Worm (Caenorhabditis elegans) whole organism, L3 larva: ENCODE data around the gene wrt-1.

Source experiments
- R02D3.7 ChIP-seq: fragments of 150-350 bp; optimal IDR thresholded peaks from 2 replicates; lab custom pipeline; 2014; ENCODE audit warnings: missing biosample characterization, missing genetic modification characterization
- ZK546.5 ChIP-seq: sonication (generic microtip); optimal IDR thresholded peaks from 2 replicates; lab custom pipeline; 2017; ENCODE audit warnings: missing biosample characterization, missing genetic modification characterization
- aly-2 ChIP-seq: fragments of 150-350 bp; optimal IDR thresholded peaks from 2 replicates; lab custom pipeline; 2014; ENCODE audit warnings: missing biosample characterization, missing genetic modification characterization
- ama-1 ChIP-seq: fragments of 150-350 bp; optimal IDR thresholded peaks from 2 replicates; lab custom pipeline; 2018
- ceh-28 ChIP-seq: fragments of 150-350 bp; optimal IDR thresholded peaks from 2 replicates; lab custom pipeline; 2014; ENCODE audit warnings: missing biosample characterization, missing genetic modification reagents, missing genetic modification characterization
- ceh-82 ChIP-seq: fragments of 150-350 bp; optimal IDR thresholded peaks from 2 replicates; lab custom pipeline; 2014; ENCODE audit warnings: missing biosample characterization, missing genetic modification characterization
- ceh-9 ChIP-seq: sonication (generic microtip); optimal IDR thresholded peaks from 2 replicates; lab custom pipeline; 2018; ENCODE audit warnings: missing biosample characterization, missing genetic modification characterization
- daf-12 ChIP-seq: fragments of 150-350 bp; optimal IDR thresholded peaks from 2 replicates; lab custom pipeline; 2014; ENCODE audit warnings: missing biosample characterization, missing genetic modification reagents, missing genetic modification characterization
- egl-5 ChIP-seq: fragments of 150-350 bp; optimal IDR thresholded peaks from 2 replicates; lab custom pipeline; 2017; ENCODE audit warnings: missing biosample characterization, missing genetic modification reagents, missing genetic modification characterization, inconsistent platforms
- elt-1 ChIP-seq: fragments of 150-350 bp; optimal IDR thresholded peaks from 2 replicates; lab custom pipeline; 2014; ENCODE audit warnings: missing biosample characterization, missing genetic modification characterization
- elt-3 ChIP-seq, 3 experiments: fragments of 150-350 bp in 1 of 3; sonication (generic microtip) in 2 of 3; optimal IDR thresholded peaks; 2 replicates in 2 of 3; 4 replicates in 1 of 3; lab custom pipeline; 2014 to 2017; ENCODE audit warnings: missing biosample characterization in 3 of 3, missing genetic modification characterization in 3 of 3
- eor-1 ChIP-seq, 2 experiments: fragments of 150-350 bp; optimal IDR thresholded peaks; 2 replicates each; lab custom pipeline; 2014 to 2018; ENCODE audit warnings: missing biosample characterization in 2 of 2, missing genetic modification characterization in 2 of 2
- fkh-10 ChIP-seq: sonication (generic microtip); optimal IDR thresholded peaks from 2 replicates; lab custom pipeline; 2017; ENCODE audit warnings: missing biosample characterization, missing genetic modification reagents, missing genetic modification characterization
- fkh-2 ChIP-seq: fragments of 150-350 bp; optimal IDR thresholded peaks from 2 replicates; lab custom pipeline; 2014; ENCODE audit warnings: missing biosample characterization, missing genetic modification reagents, missing genetic modification characterization
- fos-1 ChIP-seq: fragments of 150-350 bp; optimal IDR thresholded peaks from 2 replicates; lab custom pipeline; 2014; ENCODE audit warnings: missing biosample characterization, missing genetic modification characterization
- hmg-11 ChIP-seq: sonication (generic microtip); optimal IDR thresholded peaks from 2 replicates; lab custom pipeline; 2016; ENCODE audit warnings: missing genetic modification characterization, missing compliant biosample characterization
- jun-1 ChIP-seq: fragments of 150-350 bp; optimal IDR thresholded peaks from 2 replicates; lab custom pipeline; 2014; ENCODE audit warnings: missing biosample characterization, missing genetic modification reagents, missing genetic modification characterization
- lin-15B ChIP-seq: fragments of 150-350 bp; optimal IDR thresholded peaks from 2 replicates; lab custom pipeline; 2014; ENCODE audit warnings: missing biosample characterization, missing genetic modification characterization
- lin-39 ChIP-seq: fragments of 150-350 bp; optimal IDR thresholded peaks from 2 replicates; lab custom pipeline; 2018; ENCODE audit warnings: missing biosample characterization, missing genetic modification reagents, missing genetic modification characterization
- lsy-12 ChIP-seq: sonication (generic microtip); optimal IDR thresholded peaks from 2 replicates; lab custom pipeline; 2016; ENCODE audit warnings: mild to moderate bottlenecking, missing genetic modification characterization, missing compliant biosample characterization
- mdl-1 ChIP-seq: fragments of 150-350 bp; optimal IDR thresholded peaks from 2 replicates; lab custom pipeline; 2014; ENCODE audit warnings: missing biosample characterization, missing genetic modification characterization
- mml-1 ChIP-seq: fragments of 150-350 bp; sonication (generic microtip); optimal IDR thresholded peaks from 3 replicates; lab custom pipeline; 2014; ENCODE audit warnings: missing biosample characterization, missing genetic modification characterization
- nfya-1 ChIP-seq: sonication (generic microtip); optimal IDR thresholded peaks from 2 replicates; lab custom pipeline; 2017; ENCODE audit warnings: missing genetic modification characterization, mild to moderate bottlenecking, missing compliant biosample characterization, antibody characterized with exemption, moderate library complexity; ENCODE audit not compliant: insufficient read depth
- nhr-11 ChIP-seq: fragments of 150-350 bp; optimal IDR thresholded peaks from 2 replicates; lab custom pipeline; 2014; ENCODE audit warnings: missing biosample characterization, missing genetic modification characterization
- nhr-12 ChIP-seq: fragments of 150-350 bp; optimal IDR thresholded peaks from 2 replicates; lab custom pipeline; 2014; ENCODE audit warnings: missing biosample characterization, missing genetic modification characterization
- nhr-23 ChIP-seq: fragments of 150-350 bp; optimal IDR thresholded peaks from 2 replicates; lab custom pipeline; 2014; ENCODE audit warnings: missing biosample characterization, missing genetic modification reagents, missing genetic modification characterization
- nhr-237 ChIP-seq: fragments of 150-350 bp; optimal IDR thresholded peaks from 2 replicates; lab custom pipeline; 2014; ENCODE audit warnings: missing biosample characterization, missing genetic modification characterization
- nhr-25 ChIP-seq: sonication (generic microtip); optimal IDR thresholded peaks from 2 replicates; lab custom pipeline; 2017; ENCODE audit warnings: missing biosample characterization, missing genetic modification characterization
- nhr-43 ChIP-seq: sonication (generic microtip); optimal IDR thresholded peaks from 2 replicates; lab custom pipeline; 2016; ENCODE audit warnings: mild to moderate bottlenecking, missing genetic modification characterization, missing compliant biosample characterization; ENCODE audit not compliant: poor library complexity, severe bottlenecking
- nhr-67 ChIP-seq: fragments of 150-350 bp; optimal IDR thresholded peaks from 2 replicates; lab custom pipeline; 2014; ENCODE audit warnings: missing biosample characterization, missing genetic modification characterization
- nhr-76 ChIP-seq: fragments of 150-350 bp; sonication (generic microtip); optimal IDR thresholded peaks from 5 replicates; lab custom pipeline; 2014; ENCODE audit warnings: missing biosample characterization, missing genetic modification characterization
- nhr-77 ChIP-seq: fragments of 150-350 bp; optimal IDR thresholded peaks from 2 replicates; lab custom pipeline; 2014; ENCODE audit warnings: missing biosample characterization, missing genetic modification characterization
- pha-4 ChIP-seq: fragments of 150-350 bp; optimal IDR thresholded peaks from 2 replicates; lab custom pipeline; 2014; ENCODE audit warnings: missing biosample characterization, missing genetic modification reagents, missing genetic modification characterization
- pqm-1 ChIP-seq: fragments of 150-350 bp; optimal IDR thresholded peaks from 2 replicates; lab custom pipeline; 2017; ENCODE audit warnings: missing biosample characterization, missing genetic modification characterization, inconsistent platforms
- skn-1 ChIP-seq: fragments of 150-350 bp; optimal IDR thresholded peaks from 2 replicates; lab custom pipeline; 2014; ENCODE audit warnings: missing biosample characterization, missing genetic modification characterization
- snpc-4 ChIP-seq: fragments of 150-350 bp; optimal IDR thresholded peaks from 2 replicates; lab custom pipeline; 2014; ENCODE audit warnings: missing biosample characterization, missing genetic modification characterization
- tbx-2 ChIP-seq: sonication (generic microtip); optimal IDR thresholded peaks from 2 replicates; lab custom pipeline; 2016; ENCODE audit warnings: mild to moderate bottlenecking, missing genetic modification characterization, missing compliant biosample characterization
- unc-39 ChIP-seq: sonication (generic microtip); optimal IDR thresholded peaks from 4 replicates; lab custom pipeline; 2017; ENCODE audit warnings: missing biosample characterization, missing genetic modification characterization
- unc-62 ChIP-seq: fragments of 150-350 bp; sonication (generic microtip); optimal IDR thresholded peaks from 4 replicates; lab custom pipeline; 2014; ENCODE audit warnings: missing biosample characterization, missing genetic modification reagents, missing genetic modification characterization
- zag-1 ChIP-seq: fragments of 150-350 bp; optimal IDR thresholded peaks from 2 replicates; lab custom pipeline; 2014; ENCODE audit warnings: missing biosample characterization, missing genetic modification characterization
- ztf-11 ChIP-seq: fragments of 150-350 bp; optimal IDR thresholded peaks from 2 replicates; lab custom pipeline; 2014; ENCODE audit warnings: missing biosample characterization, missing genetic modification characterization
- ztf-4 ChIP-seq: fragments of 150-350 bp; optimal IDR thresholded peaks from 2 replicates; lab custom pipeline; 2014; ENCODE audit warnings: missing biosample characterization, missing genetic modification characterization

wrt-1 gene

DNA sequence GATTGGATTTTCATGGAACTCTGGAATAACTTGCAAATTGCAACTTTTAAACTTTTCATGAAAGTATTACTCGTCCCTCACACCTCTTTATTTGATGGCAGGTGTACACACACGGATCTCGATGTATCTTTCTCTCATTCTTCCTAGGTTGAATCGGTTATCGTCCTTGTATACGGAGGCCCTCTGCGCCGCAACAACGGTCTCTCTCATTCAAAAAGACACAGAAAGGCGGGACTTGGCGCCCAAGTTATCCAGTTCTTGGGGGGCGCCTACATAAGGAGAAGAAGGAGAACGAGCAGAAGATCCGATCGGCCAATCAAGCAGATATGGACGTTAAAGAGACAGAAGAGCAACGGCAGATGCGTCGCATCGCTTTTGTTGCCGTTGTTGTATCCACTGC is 13.0 kb downstream of the wrt-1 start, which contains the start of gene rol-8:
TSS of gene rol-8 (plus strand) at position 301 of the 400 bp plus-strand sequence.
- TF ChIP-seq zag-1: no peak
- no peak for TF ChIP-seq mml-1
- TF ChIP-seq elt-1: no peak

DNA sequence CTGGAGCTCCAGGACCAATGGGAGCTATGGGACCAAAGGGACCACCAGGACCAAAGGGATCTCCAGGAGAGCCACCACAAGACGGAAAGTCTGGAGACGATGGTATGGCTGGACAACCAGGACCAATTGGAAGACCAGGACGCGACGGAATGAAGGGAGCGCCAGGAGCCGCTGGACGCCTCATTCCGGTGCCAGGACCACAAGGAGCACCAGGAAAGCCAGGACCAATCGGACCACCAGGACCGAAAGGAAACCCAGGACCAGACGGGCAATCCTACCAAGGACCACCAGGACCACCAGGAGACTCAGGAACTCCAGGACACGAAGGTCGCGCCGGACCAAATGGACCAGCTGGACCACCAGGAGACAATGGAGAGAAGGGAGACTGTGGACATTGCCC is 14.0 kb downstream of the wrt-1 start:
- TF ChIP-seq jun-1 (tag; lab: Kevin White, UChicago) (no peak), nhr-77 (tag; lab: Kevin White, UChicago) (no peak), ama-1 (peak; percentile 32), unc-39 (no peak), ztf-11 (tag; lab: Kevin White, UChicago) (no peak), pqm-1 (tag; lab: Kevin White, UChicago) (no peak), lin-39 (tag; lab: Kevin White, UChicago) (no peak), nhr-43 (tag; lab: Kevin White, UChicago) (peak; percentile 51), ceh-82 (no peak), hmg-11 (tag; lab: Kevin White, UChicago) (no peak)

ce11 chrII:7545364-7545763 is 14.6 kb downstream of the wrt-1 start:
- TF ChIP-seq nhr-23 (tag; lab: Kevin White, UChicago) (peak; percentile 69), nhr-237 (tag; lab: Kevin White, UChicago) (no peak), eor-1 (tag; optimal IDR thresholded peaks at IDR 0.05; lab: Kevin White, UChicago) (no peak), egl-5 (tag; lab: Kevin White, UChicago) (no peak), pha-4 (tag; lab: Kevin White, UChicago) (no peak), fkh-10 (GFP tag; lab: Kevin White, UChicago) (no peak), snpc-4 (tag; lab: Kevin White, UChicago) (no peak), nfya-1 (peak; percentile 24), lin-39 (tag; lab: Kevin White, UChicago) (no peak), elt-1 (no peak), ceh-9 (tag; lab: Kevin White, UChicago) (no peak), ceh-28 (peak; percentile 6), lsy-12 (no peak), tbx-2 (tag; lab: Kevin White, UChicago) (no peak), mml-1 (no peak), elt-3 (tag; optimal IDR thresholded peaks at IDR 0.05; lab: Kevin White, UChicago) (peak; percentile 29 to 77 (median 72)), nhr-67 (tag; lab: Kevin White, UChicago) (no peak), zag-1 (no peak), fkh-2 (tag; lab: Kevin White, UChicago) (no peak), nhr-25 (tag; lab: Kevin White, UChicago) (peak; percentile 9), daf-12 (tag; lab: Kevin White, UChicago) (no peak), unc-62 (GFP tag; lab: Kevin White, UChicago) (no peak), fos-1 (tag; lab: Kevin White, UChicago) (no peak), nhr-11 (tag; lab: Kevin White, UChicago) (no peak), lin-15B (tag; lab: Kevin White, UChicago) (no peak), nhr-12 (tag; lab: Kevin White, UChicago) (no peak), nhr-76 (no peak), mdl-1 (tag; lab: Kevin White, UChicago) (no peak), unc-39 (no peak), aly-2 (no peak), ztf-4 (tag; lab: Kevin White, UChicago) (no peak), R02D3.7 (tag; lab: Kevin White, UChicago) (peak; percentile 36), skn-1 (tag; lab: Kevin White, UChicago) (no peak), ZK546.5 (tag; lab: Kevin White, UChicago) (no peak), nhr-43 (tag; lab: Kevin White, UChicago) (peak; percentile 33), ama-1 (peak; percentile 89), jun-1 (tag; lab: Kevin White, UChicago) (no peak), ceh-82 (no peak)
- TF ChIP-seq, all 47 proteins: peak for 8
